Fruit fly (Drosophila melanogaster) whole organism: ENCODE measurements around the gene CG42717.

Experiments
- CG8478 ChIP-seq: fragments of >200 bp; optimal IDR thresholded peaks from 2 replicates; lab custom pipeline; 2018; ENCODE audit warnings: inconsistent platforms
- pan ChIP-seq: fragments of >200 bp; optimal IDR thresholded peaks from 2 replicates; lab custom pipeline; 2017
- psq ChIP-seq: fragments of >200 bp; optimal IDR thresholded peaks from 2 replicates; lab custom pipeline; 2017
- usp ChIP-seq: fragments of >200 bp; optimal IDR thresholded peaks from 2 replicates; lab custom pipeline; 2017; ENCODE audit warnings: missing biosample characterization, missing genetic modification characterization, mixed read lengths

dm6 chr3L:16052145-16053025 lies 19.4 kb upstream of the CG42717 start:
- peak; percentile 66 for TF ChIP-seq pan (lab: Kevin White, UChicago)
- peak; percentile 99 for TF ChIP-seq CG8478 (lab: Kevin White, UChicago)
- TF ChIP-seq usp (GFP tag; lab: Kevin White, UChicago): no peak
- TF ChIP-seq psq (lab: Kevin White, UChicago): no peak
